Worm (Caenorhabditis elegans) whole organism, young adult: ENCODE data around the gene tram-1.
A peak's percentile ranks its signal among the peaks of the same experiment; 100 is the strongest.

Experiments
- B0035.1 ChIP-seq: sonication (generic microtip); optimal IDR thresholded peaks from 2 replicates; lab custom pipeline; 2016; ENCODE audit warnings: missing genetic modification characterization, mild to moderate bottlenecking, missing compliant biosample characterization, missing genotype, missing genetic modification reagents
- F10E7.11 ChIP-seq: sonication (generic microtip); optimal IDR thresholded peaks from 2 replicates; lab custom pipeline; 2017; ENCODE audit warnings: mild to moderate bottlenecking, missing genetic modification characterization, moderate library complexity, missing compliant biosample characterization
- F23B12.7 ChIP-seq: sonication (generic microtip); optimal IDR thresholded peaks from 2 replicates; lab custom pipeline; 2017; ENCODE audit warnings: missing genetic modification characterization, mild to moderate bottlenecking, missing compliant biosample characterization, antibody characterized with exemption, moderate library complexity; ENCODE audit not compliant: insufficient read depth
- F49E8.2 ChIP-seq: sonication (generic microtip); optimal IDR thresholded peaks from 3 replicates; lab custom pipeline; 2017; ENCODE audit warnings: missing genetic modification characterization, mild to moderate bottlenecking, missing compliant biosample characterization, antibody characterized with exemption, moderate library complexity; ENCODE audit not compliant: insufficient read depth
- F57C9.4 ChIP-seq: sonication (generic microtip); optimal IDR thresholded peaks from 2 replicates; lab custom pipeline; 2017; ENCODE audit warnings: mild to moderate bottlenecking, missing genetic modification characterization, missing compliant biosample characterization
- Y53F4B.3 ChIP-seq: fragments of 200-800 bp; sonication (Bioruptor generic); IDR thresholded peaks from 2 replicates; pipeline ENCODE4 v1.3.6; 2022; ENCODE audit warnings: missing genetic modification reagents, missing genetic modification characterization, missing compliant biosample characterization
- akir-1 ChIP-seq: fragments of 200-800 bp; sonication (Bioruptor generic); optimal IDR thresholded peaks from 2 replicates; lab custom pipeline; 2018; ENCODE audit warnings: mild to moderate bottlenecking, missing genetic modification characterization, moderate library complexity, missing compliant biosample characterization
- atf-7 ChIP-seq: sonication (generic microtip); optimal IDR thresholded peaks from 2 replicates; lab custom pipeline; 2017; ENCODE audit warnings: mild to moderate bottlenecking, missing genetic modification characterization, missing compliant biosample characterization
- attf-3 ChIP-seq: fragments of 200-800 bp; sonication (Bioruptor generic); conservative IDR thresholded peaks from 2 replicates; pipeline ENCODE4 v1.3.6; 2022; ENCODE audit warnings: missing genetic modification reagents, missing genetic modification characterization, missing compliant biosample characterization
- ceh-100 ChIP-seq: fragments of 200-800 bp; sonication (Bioruptor generic); IDR thresholded peaks from 2 replicates; pipeline ENCODE4 v1.3.6; 2022; ENCODE audit warnings: missing genetic modification reagents, missing genetic modification characterization, missing compliant biosample characterization
- ceh-79 ChIP-seq: sonication (generic microtip); optimal IDR thresholded peaks from 2 replicates; lab custom pipeline; 2017; ENCODE audit warnings: mild to moderate bottlenecking, missing genetic modification characterization, missing compliant biosample characterization
- ceh-91 ChIP-seq: fragments of 200-800 bp; sonication (Bioruptor generic); IDR thresholded peaks from 2 replicates; pipeline ENCODE4 v1.3.6; 2022; ENCODE audit warnings: missing genetic modification reagents, missing genetic modification characterization, missing compliant biosample characterization
- dox-1 ChIP-seq: fragments of 200-800 bp; sonication (Bioruptor generic); IDR thresholded peaks from 2 replicates; pipeline ENCODE4 v1.3.6; 2022; ENCODE audit warnings: missing genetic modification reagents, missing genetic modification characterization, missing compliant biosample characterization
- dpl-1 ChIP-seq: fragments of 150-350 bp; optimal IDR thresholded peaks from 2 replicates; lab custom pipeline; 2014; ENCODE audit warnings: missing biosample characterization, missing genetic modification reagents, missing genetic modification characterization
- egl-18 ChIP-seq: fragments of 200-800 bp; sonication (Bioruptor generic); IDR thresholded peaks from 2 replicates; pipeline ENCODE4 v1.3.6; 2022; ENCODE audit warnings: missing genetic modification reagents, missing genetic modification characterization, missing compliant biosample characterization
- hlh-12 ChIP-seq: sonication (generic microtip); optimal IDR thresholded peaks from 2 replicates; lab custom pipeline; 2016; ENCODE audit warnings: missing genetic modification characterization, missing compliant biosample characterization
- hmg-1.2 ChIP-seq: fragments of 200-800 bp; sonication (Bioruptor generic); IDR thresholded peaks from 2 replicates; pipeline ENCODE4 v1.3.6; 2022; ENCODE audit warnings: missing genetic modification reagents, missing genetic modification characterization, missing compliant biosample characterization
- hrde-1 ChIP-seq: sonication (generic microtip); optimal IDR thresholded peaks from 2 replicates; lab custom pipeline; 2016; ENCODE audit warnings: missing genetic modification characterization, mild to moderate bottlenecking, missing compliant biosample characterization, moderate library complexity, missing genotype, missing genetic modification reagents, borderline replicate concordance
- let-526 ChIP-seq: fragments of 200-800 bp; sonication (Bioruptor generic); IDR thresholded peaks from 2 replicates; pipeline ENCODE4 v1.3.6; 2022; ENCODE audit warnings: missing genetic modification reagents, missing genetic modification characterization, missing compliant biosample characterization
- let-607 ChIP-seq, 2 experiments: fragments of 200-800 bp in 1 of 2; sonication (Bioruptor generic) in 1 of 2; sonication (generic microtip) in 1 of 2; optimal IDR thresholded peaks; 2 replicates each; lab custom pipeline; 2016 to 2018; ENCODE audit warnings: mild to moderate bottlenecking in 2 of 2, missing compliant biosample characterization in 2 of 2, missing genetic modification characterization in 2 of 2, moderate library complexity in 2 of 2, missing genotype in 1 of 2
- lir-1 ChIP-seq: fragments of 200-800 bp; sonication (Bioruptor generic); conservative IDR thresholded peaks from 2 replicates; pipeline ENCODE4 v1.3.6; 2022; ENCODE audit warnings: missing genetic modification reagents, missing genetic modification characterization, missing compliant biosample characterization
- madf-3 ChIP-seq: fragments of 200-800 bp; sonication (Bioruptor generic); IDR thresholded peaks from 2 replicates; pipeline ENCODE4 v1.3.6; 2022; ENCODE audit warnings: missing genetic modification reagents, missing genetic modification characterization, missing compliant biosample characterization
- nhr-27 ChIP-seq: fragments of 200-800 bp; sonication (Bioruptor generic); optimal IDR thresholded peaks from 2 replicates; lab custom pipeline; 2018; ENCODE audit warnings: mild to moderate bottlenecking, missing genetic modification characterization, moderate library complexity, missing compliant biosample characterization
- repo-1 ChIP-seq: sonication (generic microtip); optimal IDR thresholded peaks from 2 replicates; lab custom pipeline; 2017; ENCODE audit warnings: mild to moderate bottlenecking, missing genetic modification characterization, missing compliant biosample characterization
- rpc-1 ChIP-seq, 2 experiments: fragments of 150-350 bp in 1 of 2; sonication (generic microtip) in 1 of 2; optimal IDR thresholded peaks; 2 replicates each; lab custom pipeline; 2014 to 2018; ENCODE audit warnings: missing biosample characterization in 1 of 2, missing genetic modification characterization in 1 of 2, missing genetic modification reagents in 1 of 2, missing genotype in 1 of 2
- sea-2 ChIP-seq: fragments of 200-800 bp; sonication (Bioruptor generic); IDR thresholded peaks from 2 replicates; pipeline ENCODE4 v1.3.6; 2022; ENCODE audit warnings: missing genetic modification characterization, missing compliant biosample characterization
- snpc-1.1 ChIP-seq: sonication (generic microtip); optimal IDR thresholded peaks from 2 replicates; lab custom pipeline; 2017; ENCODE audit warnings: missing genetic modification characterization, mild to moderate bottlenecking, missing compliant biosample characterization, antibody characterized with exemption, moderate library complexity, missing genotype, missing genetic modification reagents; ENCODE audit not compliant: insufficient read depth
- sptf-2 ChIP-seq: fragments of 200-800 bp; sonication (Bioruptor generic); optimal IDR thresholded peaks from 2 replicates; lab custom pipeline; 2018; ENCODE audit warnings: mild to moderate bottlenecking, missing genetic modification characterization, missing compliant biosample characterization
- tbx-9 ChIP-seq: sonication (generic microtip); optimal IDR thresholded peaks from 2 replicates; lab custom pipeline; 2016; ENCODE audit warnings: borderline replicate concordance, missing genetic modification characterization, inconsistent platforms, missing compliant biosample characterization
- tlf-1 ChIP-seq: fragments of 200-800 bp; sonication (Bioruptor generic); optimal IDR thresholded peaks from 2 replicates; lab custom pipeline; 2018; ENCODE audit warnings: mild to moderate bottlenecking, missing genetic modification characterization, missing compliant biosample characterization
- unc-130 ChIP-seq: sonication (generic microtip); optimal IDR thresholded peaks from 2 replicates; lab custom pipeline; 2016; ENCODE audit warnings: missing genetic modification reagents, missing genetic modification characterization, missing compliant biosample characterization
- xnd-1 ChIP-seq: sonication (generic microtip); optimal IDR thresholded peaks from 2 replicates; lab custom pipeline; 2016; ENCODE audit warnings: missing genotype, missing genetic modification reagents, missing genetic modification characterization, missing compliant biosample characterization
- ztf-22 ChIP-seq: fragments of 200-800 bp; sonication (Bioruptor generic); optimal IDR thresholded peaks from 2 replicates; lab custom pipeline; 2018; ENCODE audit warnings: mild to moderate bottlenecking, missing genetic modification characterization, moderate library complexity, missing compliant biosample characterization

tram-1 gene

ce11 chrIV:10216704-10217296, 4.3 kb downstream of the tram-1 start (continued):
- TF ChIP-seq repo-1 (tag; lab: Kevin White, UChicago) (peak; percentile 11), F57C9.4 (no peak), dox-1 (GFP tag; lab: Robert Waterston, UW) (peak; percentile 34; the same call in 1 of the 2 replicates)

ce11 chrIV:10216078-10216477, 5.0 kb downstream of the tram-1 start, which contains the start of gene col-124:
TSS of gene col-124 (plus strand) at chrIV:10216451.
- TF ChIP-seq snpc-1.1 (tag; lab: Kevin White, UChicago) = no peak
- no peak for TF ChIP-seq egl-18 (GFP tag; lab: Robert Waterston, UW)
- TF ChIP-seq ztf-22 (GFP tag; lab: Kevin White, UChicago) = no peak
- no peak for TF ChIP-seq dpl-1 (GFP tag; lab: Kevin White, UChicago)
- no peak for TF ChIP-seq madf-3 (GFP tag; lab: Robert Waterston, UW)

- TF ChIP-seq ceh-100 (GFP tag; lab: Robert Waterston, UW) = no peak
- no peak for TF ChIP-seq hrde-1 (tag; lab: Kevin White, UChicago)
- TF ChIP-seq Y53F4B.3 = no peak
- TF ChIP-seq F23B12.7 (tag; lab: Kevin White, UChicago) = no peak
- no peak for TF ChIP-seq F10E7.11 (tag; lab: Kevin White, UChicago)
- no peak for TF ChIP-seq akir-1
- no peak for TF ChIP-seq unc-130 (GFP tag; lab: Kevin White, UChicago)
- no peak for TF ChIP-seq ceh-91 (GFP tag; lab: Robert Waterston, UW)
- no peak for TF ChIP-seq dpl-1 (GFP tag; lab: Kevin White, UChicago)
- no peak for TF ChIP-seq B0035.1 (tag; lab: Kevin White, UChicago)
- TF ChIP-seq let-526 (GFP tag; lab: Robert Waterston, UW) = no peak
These were observed 5.7 kb downstream of the tram-1 start for ce11 chrIV:10215393-10215792.

ce11 chrIV:10214811-10215210, 6.3 kb downstream of the tram-1 start, which contains the start of gene abt-1:
TSS of gene abt-1 (minus strand) at chrIV:10214911.
- TF ChIP-seq rpc-1 (optimal IDR thresholded peaks at IDR 0.05; lab: Kevin White, UChicago) (no peak), rpc-1 (tag; optimal IDR thresholded peaks at IDR 0.05; lab: Kevin White, UChicago) (no peak), atf-7 (tag; lab: Kevin White, UChicago) (no peak), F49E8.2 (tag; lab: Kevin White, UChicago) (no peak), repo-1 (tag; lab: Kevin White, UChicago) (no peak), tbx-9 (tag; lab: Kevin White, UChicago) (no peak), tlf-1 (no peak), egl-18 (GFP tag; lab: Robert Waterston, UW) (no peak), sea-2 (GFP tag; lab: Robert Waterston, UW) (no peak), hmg-1.2 (GFP tag; lab: Robert Waterston, UW) (no peak), attf-3 (GFP tag; lab: Robert Waterston, UW) (no peak), B0035.1 (tag; lab: Kevin White, UChicago) (no peak), dpl-1 (GFP tag; lab: Kevin White, UChicago) (no peak), let-607 (tag; optimal IDR thresholded peaks at IDR 0.05; lab: Kevin White, UChicago) (no peak), lir-1 (no peak), xnd-1 (tag; lab: Kevin White, UChicago) (no peak), F57C9.4 (no peak), nhr-27 (tag; lab: Kevin White, UChicago) (no peak), hlh-12 (tag; lab: Kevin White, UChicago) (no peak), sptf-2 (GFP tag; lab: Kevin White, UChicago) (no peak), ceh-79 (tag; lab: Kevin White, UChicago) (no peak)
